Worm (Caenorhabditis elegans) whole organism, mixed stage, embryonic: Measurements from ENCODE around the gene Y16E11A.4.

Experiments used
- ces-1 ChIP-seq: fragments of 150-350 bp; optimal IDR thresholded peaks from 2 replicates; lab custom pipeline; 2014; ENCODE audit warnings: missing biosample characterization, missing genetic modification reagents, missing genetic modification characterization
- elt-3 ChIP-seq: fragments of 150-350 bp; optimal IDR thresholded peaks from 2 replicates; lab custom pipeline; 2014; ENCODE audit warnings: missing biosample characterization, missing genetic modification characterization
- mep-1 ChIP-seq: fragments of 150-350 bp; optimal IDR thresholded peaks from 2 replicates; lab custom pipeline; 2017; ENCODE audit warnings: missing biosample characterization, missing genetic modification reagents, missing genetic modification characterization, inconsistent platforms
- nhr-12 ChIP-seq: fragments of 150-350 bp; optimal IDR thresholded peaks from 2 replicates; lab custom pipeline; 2014; ENCODE audit warnings: missing biosample characterization, missing genetic modification characterization
- pha-4 ChIP-seq: fragments of 150-350 bp; optimal IDR thresholded peaks from 2 replicates; lab custom pipeline; 2018; ENCODE audit warnings: missing biosample characterization, missing genetic modification reagents, missing genetic modification characterization
- snpc-4 ChIP-seq: fragments of 150-350 bp; optimal IDR thresholded peaks from 2 replicates; lab custom pipeline; 2014; ENCODE audit warnings: missing biosample characterization, missing genetic modification characterization
- unc-39 ChIP-seq: fragments of 150-350 bp; optimal IDR thresholded peaks from 2 replicates; lab custom pipeline; 2014; ENCODE audit warnings: missing biosample characterization, missing genetic modification characterization

DNA sequence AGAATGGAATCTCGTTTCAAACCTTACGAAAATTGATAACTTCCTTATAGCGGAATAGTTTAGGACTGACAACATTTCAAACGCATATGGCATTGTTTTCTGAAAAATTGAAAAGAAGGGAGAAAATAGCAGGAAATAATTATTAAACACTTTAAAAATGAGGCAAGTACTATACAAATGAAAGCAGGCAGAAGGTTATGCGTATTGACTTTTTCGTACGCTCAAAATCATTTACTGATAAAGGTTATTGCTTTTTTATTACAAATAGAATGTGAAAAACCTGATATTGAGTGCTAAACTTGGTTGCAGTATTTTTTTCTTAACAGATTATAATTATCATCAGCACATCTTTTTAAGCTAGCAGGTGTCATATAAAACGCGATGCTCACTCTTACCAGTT is 47.4 kb upstream of the Y16E11A.4 start, which contains the start of gene ZK250.13:
- TF ChIP-seq nhr-12 (tag; lab: Kevin White, UChicago) (no peak), mep-1 (tag; lab: Kevin White, UChicago) (no peak), ces-1 (GFP tag; lab: Kevin White, UChicago) (no peak), pha-4 (no peak), elt-3 (no peak), unc-39 (no peak), snpc-4 (tag; lab: Kevin White, UChicago) (no peak)
